Worm (Caenorhabditis elegans): ENCODE results near the gene nhr-30.

DNA sequence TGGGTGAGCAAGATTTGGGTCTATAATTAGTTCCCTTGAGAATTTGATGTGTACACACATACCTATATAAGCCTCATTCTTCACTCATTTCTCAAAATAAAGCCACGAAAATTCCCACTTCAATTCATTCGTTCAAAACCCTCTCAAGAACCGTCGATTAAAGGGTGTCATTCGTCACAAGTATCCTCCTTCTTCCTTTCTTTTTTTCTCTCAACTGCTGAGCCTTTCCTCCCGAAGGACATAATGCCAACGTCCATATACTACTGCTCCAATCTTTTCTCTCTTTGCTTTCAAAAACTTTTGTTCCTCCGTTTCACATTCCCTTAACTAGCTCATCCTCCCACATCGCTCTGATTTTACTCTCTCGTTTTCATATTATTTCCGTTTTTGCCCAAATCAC, 47.2 kb downstream of the nhr-30 start, which contains the start of gene T27E4.1:
- TF ChIP-seq drap-1 (GFP tag; optimal IDR thresholded peaks at IDR 0.05) (no peak), unc-39 (tag; optimal IDR thresholded peaks at IDR 0.05) (no peak), mls-2 (tag; optimal IDR thresholded peaks at IDR 0.05) (no peak), snpc-4 (tag; optimal IDR thresholded peaks at IDR 0.05) (no peak), lin-13 (tag; optimal IDR thresholded peaks at IDR 0.05) (no peak), nhr-237 (tag; optimal IDR thresholded peaks at IDR 0.05) (no peak), ham-2 (GFP tag; optimal IDR thresholded peaks at IDR 0.05) (no peak), cnd-1 (tag; optimal IDR thresholded peaks at IDR 0.05) (no peak), nhr-76 (tag; optimal IDR thresholded peaks at IDR 0.05) (no peak), ztf-11 (tag; optimal IDR thresholded peaks at IDR 0.05) (no peak)
